Fruit fly (Drosophila melanogaster) S2 (cell line): ENCODE data around the gene CG31274.

ENCODE experiments used
- CG8478 ChIP-seq: fragments of >200 bp; optimal IDR thresholded peaks from 2 replicates; lab custom pipeline; 2018
- CTCF ChIP-seq, 2 experiments: fragments of >200 bp; optimal IDR thresholded peaks; 2 replicates each; lab custom pipeline; 2018

- TF ChIP-seq CG8478 (lab: Kevin White, UChicago) (no peak), CTCF (optimal IDR thresholded peaks at IDR 0.05; lab: Kevin White, UChicago) (no peak)
Measured at dm6 chr3R:16983001-16983400, 9.8 kb upstream of the CG31274 start.
